Fruit fly (Drosophila melanogaster) whole organism: ENCODE measurements around the gene CG13043.

ENCODE experiments used
- CG8478 ChIP-seq: fragments of >200 bp; optimal IDR thresholded peaks from 2 replicates; lab custom pipeline; 2018; ENCODE audit warnings: inconsistent platforms
- Dll ChIP-seq: fragments of >200 bp; optimal IDR thresholded peaks from 2 replicates; lab custom pipeline; 2017
- EcR ChIP-seq, 2 experiments: fragments of >200 bp; optimal IDR thresholded peaks; 2 replicates each; lab custom pipeline; 2017; ENCODE audit warnings: missing biosample characterization in 2 of 2, missing genetic modification characterization in 2 of 2, missing genetic modification reagents in 2 of 2
- pan ChIP-seq: fragments of >200 bp; optimal IDR thresholded peaks from 2 replicates; lab custom pipeline; 2017
- psq ChIP-seq: fragments of >200 bp; optimal IDR thresholded peaks from 2 replicates; lab custom pipeline; 2017
- usp ChIP-seq: fragments of >200 bp; optimal IDR thresholded peaks from 2 replicates; lab custom pipeline; 2017; ENCODE audit warnings: missing biosample characterization, missing genetic modification characterization, mixed read lengths

CG13043 gene

DNA sequence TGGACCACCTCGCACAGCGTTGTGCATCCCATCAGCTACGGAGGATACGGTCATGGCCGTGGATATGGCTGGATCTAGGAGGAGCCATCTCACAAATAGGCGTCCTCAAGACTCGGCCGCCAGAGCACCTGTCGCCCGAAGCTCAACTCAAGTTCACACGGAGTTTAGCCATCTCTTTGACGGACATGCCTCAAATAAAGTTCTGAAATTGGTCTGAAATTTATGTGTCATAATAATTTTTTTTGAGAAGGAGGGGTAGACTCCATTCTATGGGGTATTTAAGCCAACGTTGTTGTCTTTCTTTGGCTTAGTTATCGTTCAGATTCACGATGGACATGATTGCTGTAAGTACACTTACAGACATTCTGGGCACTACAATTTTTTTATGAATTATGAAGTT is 42.6 kb downstream of the CG13043 start, which contains the start of gene CG13070:
TSS of gene CG13070 (plus strand) at position 301 of the 400 bp plus-strand sequence.
- TF ChIP-seq EcR (GFP tag; optimal IDR thresholded peaks at IDR 0.05; lab: Kevin White, UChicago) (no peak), usp (no peak), Dll (lab: Kevin White, UChicago) (no peak), pan (no peak)

- no peak for TF ChIP-seq pan
- no peak for TF ChIP-seq Dll (lab: Kevin White, UChicago)
- TF ChIP-seq psq, result no peak
- no peak for TF ChIP-seq CG8478 (lab: Kevin White, UChicago)
- TF ChIP-seq EcR (GFP tag; optimal IDR thresholded peaks at IDR 0.05; lab: Kevin White, UChicago), result no peak
Observed at dm6 chr3L:16262440-16262839, 43.2 kb downstream of the CG13043 start, which contains the start of gene CG13071. Gene CG13071 (plus strand): TSS chr3L:16262740.

DNA sequence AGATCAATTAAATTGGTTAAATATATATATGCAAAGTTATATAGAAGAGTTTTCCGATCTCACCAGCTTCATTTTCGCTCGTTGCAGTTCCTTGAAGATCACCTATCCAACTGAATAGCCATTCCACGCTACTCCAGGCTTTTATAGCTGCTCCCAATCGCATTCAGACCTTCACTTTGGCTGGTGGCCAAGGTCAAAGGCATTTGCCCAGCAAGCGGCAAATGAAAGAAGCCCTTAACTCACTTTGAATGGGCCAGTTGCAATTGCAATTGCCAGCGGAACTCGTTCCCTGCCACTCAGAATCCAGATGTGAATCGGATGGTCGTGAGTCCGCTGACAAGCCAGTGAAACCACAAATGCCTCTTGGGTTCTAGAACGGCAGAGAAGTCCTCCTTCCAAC is 44.2 kb downstream of the CG13043 start, which contains the start of gene CG34247:
TSS of gene CG34247 (minus strand) at position 101 of the 400 bp plus-strand sequence.
- no peak for TF ChIP-seq psq
- TF ChIP-seq CG8478 (lab: Kevin White, UChicago), result no peak
- TF ChIP-seq EcR (GFP tag; optimal IDR thresholded peaks at IDR 0.05; lab: Kevin White, UChicago), result no peak
- TF ChIP-seq pan, result no peak

- TF ChIP-seq psq (no peak), CG8478 (lab: Kevin White, UChicago) (no peak), EcR (GFP tag; optimal IDR thresholded peaks at IDR 0.05; lab: Kevin White, UChicago) (no peak), Dll (lab: Kevin White, UChicago) (no peak), pan (no peak), usp (no peak)
Observed at dm6 chr3L:16259552-16259951, 46.1 kb downstream of the CG13043 start, which contains the start of gene CG13053. Gene CG13053 (minus strand): TSS chr3L:16259722.

- TF ChIP-seq pan (no peak), EcR (GFP tag; optimal IDR thresholded peaks at IDR 0.05; lab: Kevin White, UChicago) (no peak), usp (no peak), psq (no peak), CG8478 (lab: Kevin White, UChicago) (no peak), Dll (lab: Kevin White, UChicago) (no peak)
Observed at dm6 chr3L:16257118-16257627, 48.5 kb downstream of the CG13043 start, which contains the start of gene CG13054. Gene CG13054 (minus strand): TSS chr3L:16257191.
